Worm (Caenorhabditis elegans) whole organism, L4/young adult: ENCODE measurements around the gene grl-1.

ENCODE experiments used
- W03F9.2 ChIP-seq: fragments of 150-350 bp; optimal IDR thresholded peaks from 2 replicates; lab custom pipeline; 2014; ENCODE audit warnings: missing biosample characterization, missing genetic modification characterization
- dao-5 ChIP-seq: sonication (generic microtip); optimal IDR thresholded peaks from 2 replicates; lab custom pipeline; 2016; ENCODE audit warnings: missing genotype, missing genetic modification characterization, moderate library complexity, missing compliant biosample characterization
- him-1 ChIP-seq: sonication (generic microtip); optimal IDR thresholded peaks from 2 replicates; lab custom pipeline; 2016; ENCODE audit warnings: missing genotype, missing genetic modification reagents, missing genetic modification characterization, missing compliant biosample characterization

- TF ChIP-seq him-1 (tag; lab: Kevin White, UChicago) (no peak), dao-5 (tag; lab: Kevin White, UChicago) (no peak), W03F9.2 (tag; lab: Kevin White, UChicago) (no peak)
Observed at ce11 chrV:5523260-5523659, 10.4 kb downstream of the grl-1 start.
